Fruit fly (Drosophila melanogaster): ENCODE measurements around the gene CG32188.
A peak's percentile ranks its signal among the peaks of the same experiment; 100 is the strongest.

- TF ChIP-seq cic (GFP tag; optimal IDR thresholded peaks at IDR 0.05) (peak; percentile 82), CG5204 (GFP tag; optimal IDR thresholded peaks at IDR 0.05) (peak; percentile 48)
These were observed 19.4 kb downstream of the CG32188 start, which contains the start of gene Cln3 for dm6 chr3L:17814036-17814435.
